Fruit fly (Drosophila melanogaster) whole organism, adult: ENCODE results near the gene ATP6AP2.

Experiments
- CG7045 ChIP-seq: fragments of 200-800 bp; sonication (Bioruptor generic); optimal IDR thresholded peaks from 2 replicates; lab custom pipeline; 2017; ENCODE audit warnings: missing biosample characterization, mild to moderate bottlenecking, missing genetic modification characterization
- Hr96 ChIP-seq: fragments of 200-800 bp; sonication (Bioruptor generic); optimal IDR thresholded peaks from 2 replicates; lab custom pipeline; 2016; ENCODE audit warnings: missing biosample characterization, missing genetic modification characterization
- kay ChIP-seq: fragments of 200-800 bp; sonication (Bioruptor generic); peaks from one replicate; lab custom pipeline; 2016; ENCODE audit warnings: missing biosample characterization, missing genetic modification characterization, borderline replicate concordance

dm6 chr3R:9249736-9250044 lies 10.7 kb upstream of the ATP6AP2 start:
- TF ChIP-seq Hr96 (no peak), CG7045 (GFP tag; lab: Kevin White, UChicago) (no peak), kay (GFP tag; lab: Kevin White, UChicago) (no peak)
